Worm (Caenorhabditis elegans): ENCODE data around the gene nhr-202.

The nhr-202 gene

ce11 chrV:494284-494683, 31.9 kb downstream of the nhr-202 start, which contains the start of gene nhr-131 (continued):
- no peak for TF ChIP-seq dsc-1 (tag; optimal IDR thresholded peaks at IDR 0.05)
- TF ChIP-seq nhr-85 (tag) = peak; percentile 18
- TF ChIP-seq nhr-90 (tag; optimal IDR thresholded peaks at IDR 0.05; ENCODE audit: poor library complexity) = peak; percentile 45
- TF ChIP-seq tbx-2 (tag; optimal IDR thresholded peaks at IDR 0.05) = peak; percentile 6
- no peak for TF ChIP-seq jun-1 (tag; optimal IDR thresholded peaks at IDR 0.05)
- TF ChIP-seq lin-35 (GFP tag; optimal IDR thresholded peaks at IDR 0.05) = peak in 1 of 2 experiments; percentile 60
- no peak for TF ChIP-seq fkh-4 (tag; optimal IDR thresholded peaks at IDR 0.05; ENCODE audit: borderline replicate concordance)
- no peak for TF ChIP-seq lin-39 (tag; optimal IDR thresholded peaks at IDR 0.05)

DNA sequence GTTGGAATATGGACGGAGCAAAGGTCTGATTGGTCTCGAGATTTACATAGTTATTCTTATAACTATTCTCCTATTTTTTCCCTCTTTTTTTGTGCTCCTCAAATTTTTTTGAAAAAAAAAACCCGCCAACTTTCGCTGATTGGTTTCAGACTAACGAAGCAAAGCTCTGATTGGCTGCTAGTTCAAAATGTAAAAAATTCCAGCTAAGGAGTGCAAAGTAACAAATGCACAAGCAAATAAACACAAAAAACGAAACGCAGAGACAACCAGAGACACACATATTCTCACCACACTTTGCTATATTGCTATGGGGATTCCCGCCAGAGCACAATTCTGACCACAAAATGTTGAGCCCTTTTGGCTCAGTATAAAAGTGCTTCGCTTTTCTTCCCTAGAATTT, 35.0 kb downstream of the nhr-202 start, which contains the start of gene T01G6.1:
Gene T01G6.1 (plus strand): TSS at position 301 of the 400 bp plus-strand sequence.
- TF ChIP-seq unc-130 (tag; optimal IDR thresholded peaks at IDR 0.05) = no peak
- TF ChIP-seq lin-15B (tag; optimal IDR thresholded peaks at IDR 0.05) = no peak
- no peak for TF ChIP-seq ceh-82 (tag; optimal IDR thresholded peaks at IDR 0.05)
- TF ChIP-seq Y116A8C.19 (tag; optimal IDR thresholded peaks at IDR 0.05; ENCODE audit: borderline replicate concordance) = no peak
- TF ChIP-seq unc-30 (tag; optimal IDR thresholded peaks at IDR 0.05) = no peak
- no peak for TF ChIP-seq ets-5 (GFP tag; IDR thresholded peaks at IDR 0.05)
- no peak for TF ChIP-seq nhr-85 (tag)
- no peak for TF ChIP-seq sptf-1 (tag; optimal IDR thresholded peaks at IDR 0.05)
- TF ChIP-seq ama-1 (optimal IDR thresholded peaks at IDR 0.05) = no peak
- no peak for TF ChIP-seq nhr-237 (tag; optimal IDR thresholded peaks at IDR 0.05)
- no peak for TF ChIP-seq ceh-88 (GFP tag; IDR thresholded peaks at IDR 0.05)
- TF ChIP-seq fkh-4 (tag; optimal IDR thresholded peaks at IDR 0.05; ENCODE audit: borderline replicate concordance) = no peak
- no peak for TF ChIP-seq ces-1 (GFP tag; optimal IDR thresholded peaks at IDR 0.05)
- no peak for TF ChIP-seq zip-4 (GFP tag; optimal IDR thresholded peaks at IDR 0.05)
- no peak for TF ChIP-seq elt-2 (tag; optimal IDR thresholded peaks at IDR 0.05)
- TF ChIP-seq pag-3 (tag; optimal IDR thresholded peaks at IDR 0.05; ENCODE audit: borderline replicate concordance, insufficient read depth) = no peak
- no peak for TF ChIP-seq nhr-19 (GFP tag; conservative IDR thresholded peaks at IDR 0.05)
- no peak for TF ChIP-seq efl-3 (GFP tag; optimal IDR thresholded peaks at IDR 0.05)

- TF ChIP-seq sup-37 (GFP tag; optimal IDR thresholded peaks at IDR 0.05) = no peak
- no peak for TF ChIP-seq nhr-84 (tag; optimal IDR thresholded peaks at IDR 0.05)
- TF ChIP-seq nhr-20 (tag; optimal IDR thresholded peaks at IDR 0.05) = no peak
- no peak for TF ChIP-seq jun-1 (tag; optimal IDR thresholded peaks at IDR 0.05)
- no peak for TF ChIP-seq pag-3 (tag; optimal IDR thresholded peaks at IDR 0.05; ENCODE audit: borderline replicate concordance, insufficient read depth)
- no peak for TF ChIP-seq ama-1 (optimal IDR thresholded peaks at IDR 0.05)
- TF ChIP-seq sptf-1 (tag; optimal IDR thresholded peaks at IDR 0.05) = no peak
- TF ChIP-seq mep-1 (tag; optimal IDR thresholded peaks at IDR 0.05) = no peak
- no peak for TF ChIP-seq fkh-8 (tag; optimal IDR thresholded peaks at IDR 0.05)
- TF ChIP-seq zag-1 (tag; optimal IDR thresholded peaks at IDR 0.05) = no peak
- TF ChIP-seq blmp-1 (tag; optimal IDR thresholded peaks at IDR 0.05) = no peak
- TF ChIP-seq F16B12.6 (tag; optimal IDR thresholded peaks at IDR 0.05) = no peak
- TF ChIP-seq nhr-77 (tag; optimal IDR thresholded peaks at IDR 0.05) = no peak
- TF ChIP-seq lin-15B (tag; optimal IDR thresholded peaks at IDR 0.05) = no peak
- TF ChIP-seq mef-2 (tag; optimal IDR thresholded peaks at IDR 0.05) = no peak
- no peak for TF ChIP-seq grh-1 (GFP tag; IDR thresholded peaks at IDR 0.05)
- no peak for TF ChIP-seq hlh-17 (GFP tag; optimal IDR thresholded peaks at IDR 0.05; ENCODE audit: borderline replicate concordance)
- no peak for TF ChIP-seq elt-3 (tag; optimal IDR thresholded peaks at IDR 0.05)
- no peak for TF ChIP-seq xbp-1 (tag; optimal IDR thresholded peaks at IDR 0.05)
- no peak for TF ChIP-seq egl-27 (tag; optimal IDR thresholded peaks at IDR 0.05)
Measured at ce11 chrV:500535-500934, 38.1 kb downstream of the nhr-202 start.
